Fruit fly (Drosophila melanogaster): Measurements from ENCODE around the gene Mhcl.

Mhcl gene

dm6 chr3R:16071689-16072580, 26.6 kb downstream of the Mhcl start (continued):
- TF ChIP-seq CG11093 (GFP tag; IDR thresholded peaks at IDR 0.05): peak; percentile 75; the same call in 2 of the 3 replicates
- TF ChIP-seq kni (GFP tag; optimal IDR thresholded peaks at IDR 0.05): peak; percentile 94
- peak; percentile 12 for TF ChIP-seq CG17568 (GFP tag; optimal IDR thresholded peaks at IDR 0.05)
- TF ChIP-seq CG12391 (tag; optimal IDR thresholded peaks at IDR 0.05): peak; percentile 78
- TF ChIP-seq en (GFP tag; optimal IDR thresholded peaks at IDR 0.05): no peak
- TF ChIP-seq CG10959 (GFP tag; IDR thresholded peaks at IDR 0.05): peak; percentile 91
- no peak for TF ChIP-seq Doc2 (GFP tag; IDR thresholded peaks at IDR 0.05)
- TF ChIP-seq Dad (GFP tag; optimal IDR thresholded peaks at IDR 0.05): no peak
- TF ChIP-seq chinmo (GFP tag; IDR thresholded peaks at IDR 0.05; ENCODE audit: partially characterized antibody): 0 out of 4 replicates have a peak, but pooled peaks have one; percentile 38
- TF ChIP-seq CG8765 (GFP tag; IDR thresholded peaks at IDR 0.05): no peak; the same call in 1 of the 2 replicates
- TF ChIP-seq CG9215 (GFP tag; IDR thresholded peaks at IDR 0.05): no peak
- TF ChIP-seq CG13424 (tag; optimal IDR thresholded peaks at IDR 0.05): peak; percentile 48
- TF ChIP-seq tx (GFP tag; optimal IDR thresholded peaks at IDR 0.05): no peak
- TF ChIP-seq CG10654 (GFP tag; optimal IDR thresholded peaks at IDR 0.05): peak; percentile 67
- TF ChIP-seq CG18619 (GFP tag; optimal IDR thresholded peaks at IDR 0.05): peak; percentile 39
- peak; percentile 66; the same call in 1 of the 3 replicates for TF ChIP-seq CG34422 (GFP tag; IDR thresholded peaks at IDR 0.05)
- peak; percentile 68 for TF ChIP-seq Max (GFP tag; optimal IDR thresholded peaks at IDR 0.05)
- peak; percentile 54 for TF ChIP-seq oc (tag; optimal IDR thresholded peaks at IDR 0.05)
- no peak for TF ChIP-seq btn (GFP tag; optimal IDR thresholded peaks at IDR 0.05)
- no peak for TF ChIP-seq Sin3A (optimal IDR thresholded peaks at IDR 0.05)
- peak; percentile 66 for TF ChIP-seq CG13123 (GFP tag; optimal IDR thresholded peaks at IDR 0.05)
- TF ChIP-seq CG12659 (GFP tag; optimal IDR thresholded peaks at IDR 0.05): peak; percentile 58
- TF ChIP-seq CG16779 (GFP tag; IDR thresholded peaks at IDR 0.05): no peak
- peak; percentile 68 for TF ChIP-seq CG1024 (GFP tag; IDR thresholded peaks at IDR 0.05)
- peak; percentile 22 for TF ChIP-seq CG10543 (GFP tag; optimal IDR thresholded peaks at IDR 0.05)
- TF ChIP-seq so (GFP tag; IDR thresholded peaks at IDR 0.05): peak; percentile 72; the same call in 2 of the 3 replicates
- TF ChIP-seq CG2129 (GFP tag; IDR thresholded peaks at IDR 0.05; ENCODE audit: partially characterized antibody): 0 out of 2 replicates have a peak, but pooled peaks have one; percentile 35
- no peak for TF ChIP-seq zen2 (GFP tag; IDR thresholded peaks at IDR 0.05; ENCODE audit: partially characterized antibody)
- peak; percentile 20 for TF ChIP-seq Spps (tag; optimal IDR thresholded peaks at IDR 0.05)
- peak; percentile 39; the same call in 1 of the 2 replicates for TF ChIP-seq danr (GFP tag; IDR thresholded peaks at IDR 0.05)
- no peak for TF ChIP-seq Tbp (GFP tag; optimal IDR thresholded peaks at IDR 0.05)
- TF ChIP-seq CG17328 (GFP tag; IDR thresholded peaks at IDR 0.05): peak; percentile 91
- no peak for TF ChIP-seq fru (optimal IDR thresholded peaks at IDR 0.05)
- peak; percentile 17 for TF ChIP-seq CG11398 (GFP tag; optimal IDR thresholded peaks at IDR 0.05)
- peak; percentile 80 for TF ChIP-seq CG10979 (tag; optimal IDR thresholded peaks at IDR 0.05)
- TF ChIP-seq Blimp-1 (GFP tag; optimal IDR thresholded peaks at IDR 0.05): peak; percentile 84
- TF ChIP-seq Mes4 (GFP tag; optimal IDR thresholded peaks at IDR 0.05): peak; percentile 54
- no peak for TF ChIP-seq CG15269 (tag; optimal IDR thresholded peaks at IDR 0.05)
- TF ChIP-seq CG3281 (GFP tag; optimal IDR thresholded peaks at IDR 0.05): no peak
- peak; percentile 39 for TF ChIP-seq Deaf1 (tag; optimal IDR thresholded peaks at IDR 0.05)
- no peak for TF ChIP-seq CG34224 (GFP tag; IDR thresholded peaks at IDR 0.05; ENCODE audit: partially characterized antibody)
- TF ChIP-seq her (GFP tag; optimal IDR thresholded peaks at IDR 0.05): peak; percentile 12
- TF ChIP-seq YL-1 (GFP tag; optimal IDR thresholded peaks at IDR 0.05): no peak
- no peak for TF ChIP-seq CG12769 (tag; optimal IDR thresholded peaks at IDR 0.05)
- peak; percentile 2 for TF ChIP-seq Usf (GFP tag; optimal IDR thresholded peaks at IDR 0.05)
- TF ChIP-seq kay (GFP tag; optimal IDR thresholded peaks at IDR 0.05): peak; percentile 63
- TF ChIP-seq CG3726 (GFP tag; IDR thresholded peaks at IDR 0.05): 0 out of 3 replicates have a peak, but pooled peaks have one; percentile 7
- TF ChIP-seq Opbp (GFP tag; IDR thresholded peaks at IDR 0.05; ENCODE audit: partially characterized antibody): no peak
- no peak for TF ChIP-seq nerfin-2 (GFP tag; IDR thresholded peaks at IDR 0.05; ENCODE audit: partially characterized antibody)
